Fruit fly (Drosophila melanogaster) Kc167 (cell line): Measurements from ENCODE around the gene ChAT.

ENCODE experiments used
- Sin3A ChIP-seq: fragments of >200 bp; optimal IDR thresholded peaks from 2 replicates; lab custom pipeline; 2018; ENCODE audit warnings: missing external identifiers
- h ChIP-seq: fragments of >200 bp; optimal IDR thresholded peaks from 3 replicates; lab custom pipeline; 2018; ENCODE audit warnings: missing external identifiers
- psq ChIP-seq: fragments of >200 bp; optimal IDR thresholded peaks from 2 replicates; lab custom pipeline; 2017; ENCODE audit warnings: missing external identifiers
- ttk ChIP-seq: sonication (Bioruptor generic); optimal IDR thresholded peaks from 2 replicates; lab custom pipeline; 2017; ENCODE audit warnings: missing external identifiers

DNA sequence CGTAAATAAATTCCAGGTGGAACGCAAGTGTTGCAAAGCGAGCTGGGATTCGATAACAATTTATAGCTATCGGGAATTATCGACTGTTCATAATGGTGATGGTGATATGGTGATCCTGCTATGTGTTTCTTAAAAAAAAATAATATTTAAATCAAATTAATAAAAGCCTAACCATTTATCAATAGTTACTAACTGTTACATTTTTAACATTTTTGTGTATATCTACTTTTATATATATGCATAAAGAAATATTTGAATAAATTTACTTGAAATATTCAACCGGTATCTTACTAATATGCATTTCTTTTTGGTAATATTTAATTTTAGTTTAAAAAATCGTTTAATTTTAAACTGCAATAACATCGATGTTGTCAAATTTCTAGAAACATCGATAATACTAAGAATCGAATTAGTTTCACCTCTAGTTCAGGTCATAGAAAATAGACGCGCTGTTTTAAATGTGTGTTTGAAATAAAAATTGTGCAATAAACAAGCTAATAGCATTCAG lies 40.7 kb downstream of the ChAT start, which contains the start of the genes PGS1 and gwl:
- TF ChIP-seq ttk (lab: Kevin White, UChicago) (no peak), Sin3A (lab: Kevin White, UChicago) (no peak), psq (lab: Kevin White, UChicago) (no peak), h (lab: Kevin White, UChicago) (no peak)
